Worm (Caenorhabditis elegans) whole organism, L3 larva: ENCODE results near the gene dagl-2.

Source experiments
- R02D3.7 ChIP-seq: fragments of 150-350 bp; optimal IDR thresholded peaks from 2 replicates; lab custom pipeline; 2014; ENCODE audit warnings: missing biosample characterization, missing genetic modification characterization
- ZK546.5 ChIP-seq: sonication (generic microtip); optimal IDR thresholded peaks from 2 replicates; lab custom pipeline; 2017; ENCODE audit warnings: missing biosample characterization, missing genetic modification characterization
- aly-2 ChIP-seq: fragments of 150-350 bp; optimal IDR thresholded peaks from 2 replicates; lab custom pipeline; 2014; ENCODE audit warnings: missing biosample characterization, missing genetic modification characterization
- ama-1 ChIP-seq: fragments of 150-350 bp; optimal IDR thresholded peaks from 2 replicates; lab custom pipeline; 2018
- ceh-16 ChIP-seq: sonication (generic microtip); optimal IDR thresholded peaks from 2 replicates; lab custom pipeline; 2017; ENCODE audit warnings: missing biosample characterization, missing genetic modification characterization
- ceh-28 ChIP-seq: fragments of 150-350 bp; optimal IDR thresholded peaks from 2 replicates; lab custom pipeline; 2014; ENCODE audit warnings: missing biosample characterization, missing genetic modification reagents, missing genetic modification characterization
- ceh-82 ChIP-seq: fragments of 150-350 bp; optimal IDR thresholded peaks from 2 replicates; lab custom pipeline; 2014; ENCODE audit warnings: missing biosample characterization, missing genetic modification characterization
- daf-12 ChIP-seq: fragments of 150-350 bp; optimal IDR thresholded peaks from 2 replicates; lab custom pipeline; 2014; ENCODE audit warnings: missing biosample characterization, missing genetic modification reagents, missing genetic modification characterization
- egl-27 ChIP-seq: sonication (generic microtip); optimal IDR thresholded peaks from 4 replicates; lab custom pipeline; 2017; ENCODE audit warnings: missing biosample characterization, missing genetic modification reagents, missing genetic modification characterization
- egl-5 ChIP-seq: fragments of 150-350 bp; optimal IDR thresholded peaks from 2 replicates; lab custom pipeline; 2017; ENCODE audit warnings: missing biosample characterization, missing genetic modification reagents, missing genetic modification characterization, inconsistent platforms
- elt-2 ChIP-seq: sonication (generic microtip); optimal IDR thresholded peaks from 2 replicates; lab custom pipeline; 2016; ENCODE audit warnings: missing genetic modification reagents, mild to moderate bottlenecking, missing genetic modification characterization, missing compliant biosample characterization
- elt-3 ChIP-seq, 3 experiments: fragments of 150-350 bp in 1 of 3; sonication (generic microtip) in 2 of 3; optimal IDR thresholded peaks; 2 replicates in 2 of 3; 4 replicates in 1 of 3; lab custom pipeline; 2014 to 2017; ENCODE audit warnings: missing biosample characterization in 3 of 3, missing genetic modification characterization in 3 of 3
- eor-1 ChIP-seq, 2 experiments: fragments of 150-350 bp; optimal IDR thresholded peaks; 2 replicates each; lab custom pipeline; 2014 to 2018; ENCODE audit warnings: missing biosample characterization in 2 of 2, missing genetic modification characterization in 2 of 2
- fkh-10 ChIP-seq: sonication (generic microtip); optimal IDR thresholded peaks from 2 replicates; lab custom pipeline; 2017; ENCODE audit warnings: missing biosample characterization, missing genetic modification reagents, missing genetic modification characterization
- fkh-2 ChIP-seq: fragments of 150-350 bp; optimal IDR thresholded peaks from 2 replicates; lab custom pipeline; 2014; ENCODE audit warnings: missing biosample characterization, missing genetic modification reagents, missing genetic modification characterization
- fos-1 ChIP-seq: fragments of 150-350 bp; optimal IDR thresholded peaks from 2 replicates; lab custom pipeline; 2014; ENCODE audit warnings: missing biosample characterization, missing genetic modification characterization
- hmg-11 ChIP-seq: sonication (generic microtip); optimal IDR thresholded peaks from 2 replicates; lab custom pipeline; 2016; ENCODE audit warnings: missing genetic modification characterization, missing compliant biosample characterization
- jun-1 ChIP-seq: fragments of 150-350 bp; optimal IDR thresholded peaks from 2 replicates; lab custom pipeline; 2014; ENCODE audit warnings: missing biosample characterization, missing genetic modification reagents, missing genetic modification characterization
- lsy-12 ChIP-seq: sonication (generic microtip); optimal IDR thresholded peaks from 2 replicates; lab custom pipeline; 2016; ENCODE audit warnings: mild to moderate bottlenecking, missing genetic modification characterization, missing compliant biosample characterization
- mdl-1 ChIP-seq: fragments of 150-350 bp; optimal IDR thresholded peaks from 2 replicates; lab custom pipeline; 2014; ENCODE audit warnings: missing biosample characterization, missing genetic modification characterization
- mml-1 ChIP-seq: fragments of 150-350 bp; sonication (generic microtip); optimal IDR thresholded peaks from 3 replicates; lab custom pipeline; 2014; ENCODE audit warnings: missing biosample characterization, missing genetic modification characterization
- nfya-1 ChIP-seq: sonication (generic microtip); optimal IDR thresholded peaks from 2 replicates; lab custom pipeline; 2017; ENCODE audit warnings: missing genetic modification characterization, mild to moderate bottlenecking, missing compliant biosample characterization, antibody characterized with exemption, moderate library complexity; ENCODE audit not compliant: insufficient read depth
- nhr-11 ChIP-seq: fragments of 150-350 bp; optimal IDR thresholded peaks from 2 replicates; lab custom pipeline; 2014; ENCODE audit warnings: missing biosample characterization, missing genetic modification characterization
- nhr-12 ChIP-seq: fragments of 150-350 bp; optimal IDR thresholded peaks from 2 replicates; lab custom pipeline; 2014; ENCODE audit warnings: missing biosample characterization, missing genetic modification characterization
- nhr-23 ChIP-seq: fragments of 150-350 bp; optimal IDR thresholded peaks from 2 replicates; lab custom pipeline; 2014; ENCODE audit warnings: missing biosample characterization, missing genetic modification reagents, missing genetic modification characterization
- nhr-237 ChIP-seq: fragments of 150-350 bp; optimal IDR thresholded peaks from 2 replicates; lab custom pipeline; 2014; ENCODE audit warnings: missing biosample characterization, missing genetic modification characterization
- nhr-25 ChIP-seq: sonication (generic microtip); optimal IDR thresholded peaks from 2 replicates; lab custom pipeline; 2017; ENCODE audit warnings: missing biosample characterization, missing genetic modification characterization
- nhr-43 ChIP-seq: sonication (generic microtip); optimal IDR thresholded peaks from 2 replicates; lab custom pipeline; 2016; ENCODE audit warnings: mild to moderate bottlenecking, missing genetic modification characterization, missing compliant biosample characterization; ENCODE audit not compliant: poor library complexity, severe bottlenecking
- nhr-67 ChIP-seq: fragments of 150-350 bp; optimal IDR thresholded peaks from 2 replicates; lab custom pipeline; 2014; ENCODE audit warnings: missing biosample characterization, missing genetic modification characterization
- nhr-77 ChIP-seq: fragments of 150-350 bp; optimal IDR thresholded peaks from 2 replicates; lab custom pipeline; 2014; ENCODE audit warnings: missing biosample characterization, missing genetic modification characterization
- pha-4 ChIP-seq: fragments of 150-350 bp; optimal IDR thresholded peaks from 2 replicates; lab custom pipeline; 2014; ENCODE audit warnings: missing biosample characterization, missing genetic modification reagents, missing genetic modification characterization
- pqm-1 ChIP-seq: fragments of 150-350 bp; optimal IDR thresholded peaks from 2 replicates; lab custom pipeline; 2017; ENCODE audit warnings: missing biosample characterization, missing genetic modification characterization, inconsistent platforms
- sea-2 ChIP-seq: fragments of 150-350 bp; sonication (generic microtip); optimal IDR thresholded peaks from 4 replicates; lab custom pipeline; 2014; ENCODE audit warnings: missing biosample characterization, missing genetic modification reagents, missing genetic modification characterization
- snpc-4 ChIP-seq: fragments of 150-350 bp; optimal IDR thresholded peaks from 2 replicates; lab custom pipeline; 2014; ENCODE audit warnings: missing biosample characterization, missing genetic modification characterization
- tbx-2 ChIP-seq: sonication (generic microtip); optimal IDR thresholded peaks from 2 replicates; lab custom pipeline; 2016; ENCODE audit warnings: mild to moderate bottlenecking, missing genetic modification characterization, missing compliant biosample characterization
- unc-39 ChIP-seq: sonication (generic microtip); optimal IDR thresholded peaks from 4 replicates; lab custom pipeline; 2017; ENCODE audit warnings: missing biosample characterization, missing genetic modification characterization
- unc-62 ChIP-seq: fragments of 150-350 bp; sonication (generic microtip); optimal IDR thresholded peaks from 4 replicates; lab custom pipeline; 2014; ENCODE audit warnings: missing biosample characterization, missing genetic modification reagents, missing genetic modification characterization
- zag-1 ChIP-seq: fragments of 150-350 bp; optimal IDR thresholded peaks from 2 replicates; lab custom pipeline; 2014; ENCODE audit warnings: missing biosample characterization, missing genetic modification characterization
- ztf-11 ChIP-seq: fragments of 150-350 bp; optimal IDR thresholded peaks from 2 replicates; lab custom pipeline; 2014; ENCODE audit warnings: missing biosample characterization, missing genetic modification characterization
- ztf-4 ChIP-seq: fragments of 150-350 bp; optimal IDR thresholded peaks from 2 replicates; lab custom pipeline; 2014; ENCODE audit warnings: missing biosample characterization, missing genetic modification characterization

The dagl-2 gene

DNA sequence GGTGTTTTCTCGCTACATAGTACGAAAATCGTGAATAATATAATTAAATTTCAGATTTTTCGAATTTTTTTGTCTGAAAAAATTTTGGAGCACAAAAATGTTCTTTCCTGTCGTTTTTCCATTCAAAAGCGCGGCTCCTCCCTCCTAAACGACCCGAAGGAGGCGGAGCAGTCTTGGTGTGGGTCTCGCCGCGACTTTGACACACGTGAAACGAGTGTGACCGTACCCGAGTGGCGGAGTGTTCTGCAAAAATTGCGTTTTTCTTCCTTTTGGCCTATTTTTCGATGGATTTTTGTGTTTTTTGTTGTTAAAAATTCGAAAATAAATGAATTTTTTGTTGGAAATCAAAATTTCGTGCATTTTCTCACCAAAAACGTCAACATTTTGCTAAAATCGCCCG is 10.5 kb upstream of the dagl-2 start, which contains the start of gene snt-2 (continued):
- TF ChIP-seq sea-2 (GFP tag; lab: Kevin White, UChicago), result no peak
- TF ChIP-seq unc-39, result no peak
- peak; percentile 71 for TF ChIP-seq elt-2 (tag; lab: Kevin White, UChicago)
- TF ChIP-seq fkh-10, result peak; percentile 56
- no peak for TF ChIP-seq fos-1
- no peak for TF ChIP-seq mdl-1 (tag; lab: Kevin White, UChicago)
- peak; percentile 59 for TF ChIP-seq egl-5 (tag; lab: Kevin White, UChicago)
- TF ChIP-seq R02D3.7 (tag; lab: Kevin White, UChicago), result peak; percentile 26
- peak; percentile 76 for TF ChIP-seq pha-4 (tag; lab: Kevin White, UChicago)
- TF ChIP-seq ceh-16 (tag; lab: Kevin White, UChicago), result no peak
- no peak for TF ChIP-seq jun-1
- peak; percentile 60 for TF ChIP-seq snpc-4 (tag; lab: Kevin White, UChicago)
- TF ChIP-seq nhr-237 (tag; lab: Kevin White, UChicago), result no peak
- no peak for TF ChIP-seq ZK546.5
- no peak for TF ChIP-seq nhr-77 (tag; lab: Kevin White, UChicago)
- no peak for TF ChIP-seq daf-12 (tag; lab: Kevin White, UChicago)
- TF ChIP-seq unc-62 (GFP tag; lab: Kevin White, UChicago), result no peak
- peak; percentile 96 for TF ChIP-seq nfya-1 (tag; lab: Kevin White, UChicago)
- TF ChIP-seq lsy-12 (tag; lab: Kevin White, UChicago), result peak; percentile 81
- TF ChIP-seq nhr-43 (tag; lab: Kevin White, UChicago), result no peak
- no peak for TF ChIP-seq mml-1
- TF ChIP-seq eor-1 (tag; optimal IDR thresholded peaks at IDR 0.05; lab: Kevin White, UChicago), result no peak
- TF ChIP-seq ztf-4 (tag; lab: Kevin White, UChicago), result no peak
- no peak for TF ChIP-seq aly-2

- TF ChIP-seq mml-1 (no peak), ama-1 (no peak), nhr-12 (tag; lab: Kevin White, UChicago) (no peak), nhr-43 (tag; lab: Kevin White, UChicago) (no peak), unc-39 (no peak), pqm-1 (tag; lab: Kevin White, UChicago) (no peak), aly-2 (no peak), unc-62 (GFP tag; lab: Kevin White, UChicago) (no peak), nhr-67 (tag; lab: Kevin White, UChicago) (no peak), hmg-11 (tag; lab: Kevin White, UChicago) (no peak), ztf-4 (tag; lab: Kevin White, UChicago) (no peak), elt-3 (tag; optimal IDR thresholded peaks at IDR 0.05; lab: Kevin White, UChicago) (no peak), zag-1 (tag; lab: Kevin White, UChicago) (no peak), tbx-2 (no peak), egl-27 (no peak), nhr-237 (tag; lab: Kevin White, UChicago) (no peak), ztf-11 (no peak), nhr-25 (tag; lab: Kevin White, UChicago) (no peak)
Measured at ce11 chrIII:790591-790990, 7.5 kb upstream of the dagl-2 start.

DNA sequence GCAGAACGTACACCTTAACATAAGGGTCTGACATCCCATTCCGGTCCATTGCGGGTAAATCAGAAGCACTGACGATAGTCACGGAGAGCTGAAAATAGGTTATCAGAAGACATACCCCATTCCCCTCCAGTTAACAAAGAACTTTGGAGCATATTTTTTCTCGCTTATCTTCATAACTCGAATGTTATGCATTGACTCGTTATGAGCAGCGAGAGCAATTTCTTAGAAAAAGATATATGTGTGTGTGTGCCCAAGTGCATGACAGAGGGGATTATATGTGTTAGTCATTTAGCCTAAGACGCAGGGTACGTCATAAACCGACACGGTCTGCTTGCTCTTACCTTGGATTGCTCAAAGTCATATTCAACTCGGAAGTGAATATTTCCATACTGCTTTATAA is 6.5 kb upstream of the dagl-2 start:
- TF ChIP-seq hmg-11 (tag; lab: Kevin White, UChicago), result no peak
- no peak for TF ChIP-seq jun-1
- no peak for TF ChIP-seq ceh-82 (tag; lab: Kevin White, UChicago)

DNA sequence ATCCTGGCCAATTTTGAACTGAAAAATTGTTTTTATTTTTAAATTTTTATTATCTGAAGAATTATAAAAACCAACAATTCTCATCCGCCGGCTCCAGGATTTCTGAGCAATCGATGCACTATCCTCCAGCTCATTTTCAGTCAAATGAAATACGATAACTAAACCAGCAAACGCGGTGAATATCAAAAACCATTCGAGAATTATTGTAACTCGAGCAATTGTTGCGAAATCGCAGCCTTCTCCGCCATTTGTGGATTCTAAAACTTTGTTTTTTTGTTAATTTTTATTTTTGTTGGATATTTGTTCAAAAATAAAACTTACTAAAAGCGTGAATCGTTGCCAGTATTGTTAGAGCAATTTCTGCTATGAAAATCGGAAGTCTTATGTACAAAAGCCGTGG is 602 bp downstream of the dagl-2 start:
- TF ChIP-seq fkh-2 (tag; lab: Kevin White, UChicago), result no peak
- TF ChIP-seq nhr-23 (tag; lab: Kevin White, UChicago), result no peak
- no peak for TF ChIP-seq nhr-12 (tag; lab: Kevin White, UChicago)
- no peak for TF ChIP-seq ceh-16 (tag; lab: Kevin White, UChicago)
- TF ChIP-seq ceh-28 (tag; lab: Kevin White, UChicago), result no peak
- no peak for TF ChIP-seq fos-1
- no peak for TF ChIP-seq sea-2 (GFP tag; lab: Kevin White, UChicago)
- TF ChIP-seq daf-12 (tag; lab: Kevin White, UChicago), result no peak
- TF ChIP-seq mml-1, result no peak
- no peak for TF ChIP-seq snpc-4 (tag; lab: Kevin White, UChicago)
- TF ChIP-seq pha-4 (tag; lab: Kevin White, UChicago), result no peak
- TF ChIP-seq nhr-11, result no peak
- TF ChIP-seq elt-2 (tag; lab: Kevin White, UChicago), result no peak
